Worm (Caenorhabditis elegans) whole organism, dauer: ENCODE results near the gene F09A5.3.

ENCODE experiments used
- unc-62 ChIP-seq: sonication (generic microtip); optimal IDR thresholded peaks from 2 replicates; lab custom pipeline; 2017; ENCODE audit warnings: missing biosample characterization, missing genetic modification reagents, missing genetic modification characterization

F09A5.3 gene

ce11 chrX:13141440-13141839, at the start of gene F09A5.3:
Gene F09A5.3 (plus strand): TSS chrX:13141601.
- no peak for TF ChIP-seq unc-62

- TF ChIP-seq unc-62 = no peak
These were observed 41.0 kb upstream of the F09A5.3 start, which contains the start of gene R03G8.6 for ce11 chrX:13100410-13100809. Gene R03G8.6 (minus strand): TSS chrX:13100510.

- TF ChIP-seq unc-62 = no peak
These were observed 38.6 kb upstream of the F09A5.3 start for ce11 chrX:13102838-13103237.

ce11 chrX:13104966-13105365, 36.4 kb upstream of the F09A5.3 start, which contains the start of gene F17H10.1:
Gene F17H10.1 (plus strand): TSS chrX:13105241.
- no peak for TF ChIP-seq unc-62

ce11 chrX:13106177-13106761, 35.1 kb upstream of the F09A5.3 start:
- TF ChIP-seq unc-62 = no peak

ce11 chrX:13108664-13109063, 32.7 kb upstream of the F09A5.3 start:
- TF ChIP-seq unc-62 = no peak

- no peak for TF ChIP-seq unc-62
These were observed 31.4 kb upstream of the F09A5.3 start for ce11 chrX:13110004-13110403.

ce11 chrX:13112664-13113063, 28.7 kb upstream of the F09A5.3 start:
- no peak for TF ChIP-seq unc-62

- TF ChIP-seq unc-62 = no peak
These were observed 27.9 kb upstream of the F09A5.3 start, which contains the start of gene F17H10.2 for ce11 chrX:13113457-13113856. Gene F17H10.2 (plus strand): TSS chrX:13113772.

- TF ChIP-seq unc-62 = no peak
These were observed 25.7 kb upstream of the F09A5.3 start for ce11 chrX:13115694-13116093.

ce11 chrX:13116380-13116779, 25.0 kb upstream of the F09A5.3 start:
- no peak for TF ChIP-seq unc-62

ce11 chrX:13119900-13120299, 21.5 kb upstream of the F09A5.3 start:
- TF ChIP-seq unc-62 = no peak

- TF ChIP-seq unc-62 = no peak
These were observed 20.3 kb upstream of the F09A5.3 start for ce11 chrX:13121104-13121503.

- no peak for TF ChIP-seq unc-62
These were observed 19.2 kb upstream of the F09A5.3 start, which contains the start of gene snx-17 for ce11 chrX:13122191-13122590. Gene snx-17 (minus strand): TSS chrX:13122291.

- TF ChIP-seq unc-62 = no peak
These were observed 15.0 kb upstream of the F09A5.3 start, which contains the start of gene F17H10.4 for ce11 chrX:13126420-13126819. Gene F17H10.4 (minus strand): TSS chrX:13126520.

ce11 chrX:13129949-13130348, 11.5 kb upstream of the F09A5.3 start, which contains the start of gene spin-3:
Gene spin-3 (plus strand): TSS chrX:13130249.
- no peak for TF ChIP-seq unc-62

ce11 chrX:13134807-13135206, 6.6 kb upstream of the F09A5.3 start, which contains the start of gene F09A5.2:
Gene F09A5.2 (plus strand): TSS chrX:13135107.
- no peak for TF ChIP-seq unc-62

- TF ChIP-seq unc-62 = no peak
These were observed 1.9 kb upstream of the F09A5.3 start, which contains the start of gene ttr-34 for ce11 chrX:13139493-13139892. Gene ttr-34 (plus strand): TSS chrX:13139793.

ce11 chrX:13143236-13143635, 1.8 kb downstream of the F09A5.3 start:
- TF ChIP-seq unc-62 = no peak
